Worm (Caenorhabditis elegans): ENCODE results near the gene K10C8.4.

DNA sequence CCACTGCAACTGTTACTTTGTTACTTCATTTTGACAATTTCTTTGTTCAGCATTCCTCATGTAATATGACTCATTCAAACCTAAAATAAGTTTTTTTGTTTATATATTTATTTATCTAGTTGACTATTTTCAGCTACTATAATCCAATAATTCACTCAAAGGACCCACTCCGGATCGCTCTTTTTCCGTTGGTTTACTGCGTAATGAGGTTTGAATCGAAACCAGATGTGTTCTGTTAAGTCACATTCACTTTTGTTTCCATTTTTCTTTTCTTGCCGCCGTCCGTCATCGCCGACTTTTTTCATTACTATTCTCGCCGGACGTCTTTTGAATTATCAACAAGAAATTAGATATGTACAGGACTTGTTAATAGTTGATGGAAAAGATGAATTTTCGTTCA is 32.7 kb upstream of the K10C8.4 start:
- TF ChIP-seq ztf-23 (GFP tag; IDR thresholded peaks at IDR 0.05), result no peak
- TF ChIP-seq klf-2 (GFP tag; conservative IDR thresholded peaks at IDR 0.05), result no peak
- TF ChIP-seq ref-1 (GFP tag; conservative IDR thresholded peaks at IDR 0.05), result no peak
- TF ChIP-seq med-1 (GFP tag; optimal IDR thresholded peaks at IDR 0.05; ENCODE audit: insufficient read depth), result no peak
- TF ChIP-seq tab-1 (GFP tag; IDR thresholded peaks at IDR 0.05), result no peak
- TF ChIP-seq cog-1 (tag; optimal IDR thresholded peaks at IDR 0.05), result no peak
- TF ChIP-seq ztf-29 (GFP tag; IDR thresholded peaks at IDR 0.05), result no peak
- no peak for TF ChIP-seq T22C8.4 (GFP tag; IDR thresholded peaks at IDR 0.05)

Measured in whole organism, midembryonic.